Fruit fly (Drosophila melanogaster): ENCODE data around the gene CG42831.

Gene CG42831

dm6 chr3L:10769218-10770018 lies 45.2 kb upstream of the CG42831 start (continued):
- no peak for TF ChIP-seq CG34224 (GFP tag; IDR thresholded peaks at IDR 0.05; ENCODE audit: partially characterized antibody)
- TF ChIP-seq tx (GFP tag; optimal IDR thresholded peaks at IDR 0.05), result no peak
- TF ChIP-seq CG9876 (GFP tag; optimal IDR thresholded peaks at IDR 0.05), result no peak
- peak; percentile 11 for TF ChIP-seq CG12769 (tag; optimal IDR thresholded peaks at IDR 0.05)
- peak; percentile 4 for TF ChIP-seq CG9797 (GFP tag; optimal IDR thresholded peaks at IDR 0.05)
- TF ChIP-seq tna (GFP tag; IDR thresholded peaks at IDR 0.05; ENCODE audit: partially characterized antibody), result no peak
- TF ChIP-seq CG32767 (GFP tag; IDR thresholded peaks at IDR 0.05), result peak; percentile 76; the same call in 1 of the 2 replicates
- TF ChIP-seq Taf1 (GFP tag; IDR thresholded peaks at IDR 0.05), result 0 out of 2 replicates have a peak, but pooled peaks have one; percentile 44
- TF ChIP-seq CG4730 (GFP tag; IDR thresholded peaks at IDR 0.05), result peak; percentile 79
- peak; percentile 10; the same call in 1 of the 3 replicates for TF ChIP-seq CG11456 (GFP tag; IDR thresholded peaks at IDR 0.05)
- peak; percentile 84 for TF ChIP-seq sisA (GFP tag; IDR thresholded peaks at IDR 0.05)
- no peak for TF ChIP-seq Drgx (GFP tag; IDR thresholded peaks at IDR 0.05)
- peak; percentile 76 for TF ChIP-seq org-1 (GFP tag; optimal IDR thresholded peaks at IDR 0.05)
- TF ChIP-seq rib (GFP tag; IDR thresholded peaks at IDR 0.05), result no peak
- no peak for TF ChIP-seq amos (GFP tag; IDR thresholded peaks at IDR 0.05; ENCODE audit: partially characterized antibody)
- TF ChIP-seq Aef1 (GFP tag; IDR thresholded peaks at IDR 0.05), result peak; percentile 45; the same call in 1 of the 3 replicates
- no peak for TF ChIP-seq CG8944 (GFP tag; optimal IDR thresholded peaks at IDR 0.05)
- TF ChIP-seq CG17328 (GFP tag; IDR thresholded peaks at IDR 0.05), result peak; percentile 97
- TF ChIP-seq vnd (GFP tag; IDR thresholded peaks at IDR 0.05; ENCODE audit: partially characterized antibody), result no peak
- peak; percentile 42 for TF ChIP-seq Jarid2 (GFP tag; optimal IDR thresholded peaks at IDR 0.05)
- peak; percentile 82 for TF ChIP-seq CG30020 (tag; optimal IDR thresholded peaks at IDR 0.05)
- peak; percentile 79 for TF ChIP-seq CG12155 (GFP tag; optimal IDR thresholded peaks at IDR 0.05)
- TF ChIP-seq CG8765 (GFP tag; IDR thresholded peaks at IDR 0.05), result peak; percentile 95
- peak; percentile 97 for TF ChIP-seq CG8924 (tag; optimal IDR thresholded peaks at IDR 0.05)
- TF ChIP-seq Atf-2 (GFP tag; optimal IDR thresholded peaks at IDR 0.05), result peak; percentile 39
- TF ChIP-seq CG14050 (GFP tag; IDR thresholded peaks at IDR 0.05), result peak; percentile 72; the same call in 2 of the 3 replicates
- peak; percentile 55 for TF ChIP-seq Mad (GFP tag; optimal IDR thresholded peaks at IDR 0.05)

DNA sequence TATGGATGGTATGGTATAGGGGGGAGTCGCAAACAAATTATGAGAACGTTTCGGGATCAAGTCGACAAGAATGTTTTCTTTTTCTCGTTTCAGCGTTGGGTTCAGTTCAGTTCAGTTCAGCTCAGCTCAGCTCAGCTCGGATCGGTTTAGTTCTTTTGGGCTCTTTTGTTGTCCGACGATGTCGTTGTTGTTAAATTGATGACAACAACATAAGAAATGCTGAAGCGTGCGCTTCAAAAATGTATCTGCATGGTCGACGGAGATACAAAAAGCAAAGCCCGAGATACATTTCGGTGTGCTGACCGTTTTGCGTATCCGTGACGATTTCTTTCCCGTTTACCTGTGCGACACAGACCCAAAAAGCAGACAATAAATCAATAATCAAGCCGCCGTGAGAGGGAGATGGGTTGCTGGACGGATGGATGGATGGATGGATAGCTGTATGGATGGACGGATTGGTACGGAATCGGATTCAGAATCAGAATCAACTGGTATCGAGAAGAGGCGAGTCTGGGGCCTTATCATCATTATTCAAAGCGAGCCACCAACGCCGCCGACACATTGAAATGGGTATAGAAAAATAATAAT lies 42.9 kb upstream of the CG42831 start, which contains the start of gene CG43245:
Gene CG43245 (plus strand): TSS at position 310 of the 588 bp plus-strand sequence.
- peak; percentile 11 for TF ChIP-seq pros (GFP tag; optimal IDR thresholded peaks at IDR 0.05)
- no peak for TF ChIP-seq TFAM (GFP tag; optimal IDR thresholded peaks at IDR 0.05)
- no peak for TF ChIP-seq CG11695 (GFP tag; IDR thresholded peaks at IDR 0.05)
- TF ChIP-seq eve (GFP tag; optimal IDR thresholded peaks at IDR 0.05), result no peak
- no peak for TF ChIP-seq phol (tag; optimal IDR thresholded peaks at IDR 0.05)
- peak; percentile 18 for TF ChIP-seq sd (tag; optimal IDR thresholded peaks at IDR 0.05)
- TF ChIP-seq CG4360 (GFP tag; IDR thresholded peaks at IDR 0.05), result peak; percentile 79
- 0 out of 2 replicates have a peak, but pooled peaks have one; percentile 20 for TF ChIP-seq CG32532 (GFP tag; IDR thresholded peaks at IDR 0.05)
- no peak for TF ChIP-seq CG17186 (GFP tag; optimal IDR thresholded peaks at IDR 0.05)
- peak; percentile 57 for TF ChIP-seq CG12769 (tag; optimal IDR thresholded peaks at IDR 0.05)
- no peak for TF ChIP-seq Hr3 (GFP tag; optimal IDR thresholded peaks at IDR 0.05)
- no peak for TF ChIP-seq Myb (GFP tag; optimal IDR thresholded peaks at IDR 0.05)
- no peak for TF ChIP-seq CG2875 (GFP tag; optimal IDR thresholded peaks at IDR 0.05)
- TF ChIP-seq CG3847 (GFP tag; IDR thresholded peaks at IDR 0.05), result 0 out of 2 replicates have a peak, but pooled peaks have one; percentile 11
- peak; percentile 99 for TF ChIP-seq CG8281 (tag; optimal IDR thresholded peaks at IDR 0.05)
- TF ChIP-seq cas (GFP tag; IDR thresholded peaks at IDR 0.05), result no peak
- peak; percentile 52 for TF ChIP-seq oc (tag; optimal IDR thresholded peaks at IDR 0.05)
- no peak for TF ChIP-seq Hmx (GFP tag; optimal IDR thresholded peaks at IDR 0.05)
- no peak for TF ChIP-seq tx (GFP tag; optimal IDR thresholded peaks at IDR 0.05)
- TF ChIP-seq Dad (GFP tag; optimal IDR thresholded peaks at IDR 0.05), result no peak
- no peak for TF ChIP-seq Sry-β (GFP tag; optimal IDR thresholded peaks at IDR 0.05)
- TF ChIP-seq CG8924 (tag; optimal IDR thresholded peaks at IDR 0.05), result peak; percentile 1
- TF ChIP-seq fru (optimal IDR thresholded peaks at IDR 0.05), result peak; percentile 43
- TF ChIP-seq klu (GFP tag; IDR thresholded peaks at IDR 0.05), result 0 out of 2 replicates have a peak, but pooled peaks have one; percentile 14
- peak; percentile 2 for TF ChIP-seq sug (tag; optimal IDR thresholded peaks at IDR 0.05)

Data from whole organism, embryonic.